Worm (Caenorhabditis elegans): ENCODE data around the gene Y69A2AR.1.
A peak's percentile ranks its signal among the peaks of the same experiment; 100 is the strongest.

Gene Y69A2AR.1

DNA sequence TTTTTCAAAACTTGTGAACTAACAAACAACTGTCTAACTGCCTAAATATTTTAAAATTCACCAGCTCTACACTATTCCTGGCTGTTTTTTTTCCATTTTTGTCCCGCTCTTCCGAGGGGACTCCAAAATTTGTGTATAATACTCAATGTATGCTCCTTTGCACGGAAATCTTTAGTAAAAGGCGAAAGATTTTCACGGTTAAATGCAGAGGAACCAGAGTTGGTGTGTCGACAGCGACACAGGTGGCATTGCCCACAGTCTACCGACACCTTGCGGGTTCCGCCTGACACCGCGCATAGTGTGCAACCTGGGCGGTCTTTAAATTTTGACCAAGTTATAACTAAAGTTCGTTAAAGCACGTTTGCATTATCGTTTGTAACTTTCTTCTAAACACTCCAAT, 11.9 kb upstream of the Y69A2AR.1 start (continued):
- TF ChIP-seq lag-1 (GFP tag; IDR thresholded peaks at IDR 0.05) (no peak), rcor-1 (GFP tag; IDR thresholded peaks at IDR 0.05) (peak; percentile 88), ztf-26 (tag; optimal IDR thresholded peaks at IDR 0.05) (no peak), ama-1 (optimal IDR thresholded peaks at IDR 0.05) (no peak), ama-1 (GFP tag; optimal IDR thresholded peaks at IDR 0.05) (no peak), ceh-79 (tag; optimal IDR thresholded peaks at IDR 0.05) (no peak), attf-5 (GFP tag; optimal IDR thresholded peaks at IDR 0.05) (no peak), efl-1 (GFP tag; optimal IDR thresholded peaks at IDR 0.05) (peak; percentile 51), zfh-2 (GFP tag; conservative IDR thresholded peaks at IDR 0.05) (no peak), F10E7.11 (tag; optimal IDR thresholded peaks at IDR 0.05) (no peak), nhr-120 (GFP tag; IDR thresholded peaks at IDR 0.05) (no peak), Y53F4B.3 (GFP tag; IDR thresholded peaks at IDR 0.05) (no peak), tlf-1 (GFP tag; optimal IDR thresholded peaks at IDR 0.05) (peak; percentile 1), K11D2.4 (GFP tag; IDR thresholded peaks at IDR 0.05) (no peak), ceh-27 (GFP tag; optimal IDR thresholded peaks at IDR 0.05) (no peak), somi-1 (GFP tag; optimal IDR thresholded peaks at IDR 0.05) (no peak), C17E4.6 (GFP tag; IDR thresholded peaks at IDR 0.05) (no peak), unc-130 (GFP tag; optimal IDR thresholded peaks at IDR 0.05) (no peak), gei-17 (GFP tag; optimal IDR thresholded peaks at IDR 0.05) (no peak), ceh-40 (GFP tag; IDR thresholded peaks at IDR 0.05) (no peak), egl-44 (GFP tag; IDR thresholded peaks at IDR 0.05) (no peak), akir-1 (GFP tag; optimal IDR thresholded peaks at IDR 0.05) (no peak), lsy-27 (tag; optimal IDR thresholded peaks at IDR 0.05; ENCODE audit: borderline replicate concordance, insufficient read depth) (no peak), let-607 (tag; optimal IDR thresholded peaks at IDR 0.05) (no peak), F57A8.1 (GFP tag; optimal IDR thresholded peaks at IDR 0.05) (no peak), bed-1 (GFP tag; IDR thresholded peaks at IDR 0.05) (no peak), snpc-3.4 (tag; optimal IDR thresholded peaks at IDR 0.05) (peak; percentile 81), ztf-22 (GFP tag; optimal IDR thresholded peaks at IDR 0.05) (no peak), nfya-2 (GFP tag; IDR thresholded peaks at IDR 0.05) (no peak), cebp-1 (GFP tag; IDR thresholded peaks at IDR 0.05) (no peak), cebp-1 (tag; optimal IDR thresholded peaks at IDR 0.05) (no peak), Y79H2A.3 (GFP tag; conservative IDR thresholded peaks at IDR 0.05) (no peak), Y53G8AR.9 (GFP tag; conservative IDR thresholded peaks at IDR 0.05) (peak; percentile 56; the same call in 1 of the 2 replicates), unc-62 (GFP tag; optimal IDR thresholded peaks at IDR 0.05) (no peak), lir-1 (GFP tag; conservative IDR thresholded peaks at IDR 0.05) (no peak), pbrm-1 (GFP tag; IDR thresholded peaks at IDR 0.05) (peak; percentile 91), xnd-1 (tag; optimal IDR thresholded peaks at IDR 0.05) (peak; percentile 37), attf-6 (GFP tag; IDR thresholded peaks at IDR 0.05) (peak; percentile 80), snpc-1.3 (tag; optimal IDR thresholded peaks at IDR 0.05; ENCODE audit: insufficient read depth) (peak; percentile 60), Y56A3A.18 (GFP tag; IDR thresholded peaks at IDR 0.05) (peak; percentile 46; the same call in 1 of the 2 replicates), aptf-3 (GFP tag; IDR thresholded peaks at IDR 0.05) (no peak), let-526 (GFP tag; IDR thresholded peaks at IDR 0.05) (no peak), cebp-2 (GFP tag; IDR thresholded peaks at IDR 0.05) (no peak), lin-54 (GFP tag; optimal IDR thresholded peaks at IDR 0.05) (peak; percentile 69), fkh-3 (tag; optimal IDR thresholded peaks at IDR 0.05) (no peak), madf-6 (GFP tag; IDR thresholded peaks at IDR 0.05) (peak; percentile 86), ztf-28 (GFP tag; IDR thresholded peaks at IDR 0.05) (no peak), hlh-12 (tag; optimal IDR thresholded peaks at IDR 0.05) (no peak), T07F8.4 (tag; optimal IDR thresholded peaks at IDR 0.05) (no peak), snpc-1.1 (tag; optimal IDR thresholded peaks at IDR 0.05; ENCODE audit: insufficient read depth) (peak; percentile 87)

All from whole organism, young adult.